Worm (Caenorhabditis elegans): ENCODE data around the gene lys-5.

lys-5 gene

ce11 chrIV:11583906-11584378 is 41.4 kb downstream of the lys-5 start, which contains the start of gene F12F6.1 (continued):
- TF ChIP-seq F44E2.7 (GFP tag; IDR thresholded peaks at IDR 0.05) (no peak), daf-8 (GFP tag; IDR thresholded peaks at IDR 0.05) (no peak), madf-5 (GFP tag; IDR thresholded peaks at IDR 0.05) (no peak), dpl-1 (GFP tag; optimal IDR thresholded peaks at IDR 0.05) (no peak), Y105C5A.15 (GFP tag; IDR thresholded peaks at IDR 0.05) (no peak)

ce11 chrIV:11582450-11583166 is 42.8 kb downstream of the lys-5 start:
- TF ChIP-seq pqm-1 (tag; optimal IDR thresholded peaks at IDR 0.05), result peak; percentile 78
- peak in 1 of 2 experiments; percentile 2 for TF ChIP-seq daf-16 (GFP tag; optimal IDR thresholded peaks at IDR 0.05)
- TF ChIP-seq daf-16 (tag; optimal IDR thresholded peaks at IDR 0.05), result peak; percentile 68
- TF ChIP-seq hlh-11 (tag; optimal IDR thresholded peaks at IDR 0.05), result peak; percentile 9
- TF ChIP-seq F26F4.8 (GFP tag; conservative IDR thresholded peaks at IDR 0.05), result no peak
- peak; percentile 84 for TF ChIP-seq set-16 (GFP tag; IDR thresholded peaks at IDR 0.05)
- peak; percentile 58 for TF ChIP-seq nhr-28 (tag; optimal IDR thresholded peaks at IDR 0.05)
- TF ChIP-seq egl-43 (GFP tag; IDR thresholded peaks at IDR 0.05), result 0 out of 2 replicates have a peak, but pooled peaks have one; percentile 24
- no peak for TF ChIP-seq ceh-20 (GFP tag; IDR thresholded peaks at IDR 0.05)
- TF ChIP-seq aha-1 (tag), result peak; percentile 12
- TF ChIP-seq dve-1 (tag; optimal IDR thresholded peaks at IDR 0.05; ENCODE audit: insufficient read depth), result peak; percentile 41

- TF ChIP-seq F10B5.3 (tag; optimal IDR thresholded peaks at IDR 0.05) (no peak), lin-15B (tag; optimal IDR thresholded peaks at IDR 0.05) (no peak), egl-43 (GFP tag; IDR thresholded peaks at IDR 0.05) (no peak), nhr-76 (tag; optimal IDR thresholded peaks at IDR 0.05) (no peak), zfp-2 (tag; optimal IDR thresholded peaks at IDR 0.05) (no peak), D1046.2 (GFP tag; IDR thresholded peaks at IDR 0.05) (no peak), unc-62 (GFP tag; optimal IDR thresholded peaks at IDR 0.05 in 1 of 2) (no peak), unc-62 (tag; optimal IDR thresholded peaks at IDR 0.05) (no peak), mxl-3 (GFP tag; optimal IDR thresholded peaks at IDR 0.05) (no peak), hlh-11 (tag; optimal IDR thresholded peaks at IDR 0.05) (no peak), snpc-4 (tag; optimal IDR thresholded peaks at IDR 0.05) (no peak), fkh-10 (GFP tag; optimal IDR thresholded peaks at IDR 0.05) (no peak), mes-2 (tag; optimal IDR thresholded peaks at IDR 0.05; ENCODE audit: poor library complexity, severe bottlenecking) (no peak), Y5F2A.4 (GFP tag; optimal IDR thresholded peaks at IDR 0.05) (no peak)
Measured at ce11 chrIV:11578492-11578891, 46.9 kb downstream of the lys-5 start, which contains the start of gene rib-1. Gene rib-1 (plus strand): TSS chrIV:11578792.

- TF ChIP-seq unc-62 (GFP tag; optimal IDR thresholded peaks at IDR 0.05 in 1 of 2) (peak in 1 of 2 experiments; percentile 84), unc-62 (tag; optimal IDR thresholded peaks at IDR 0.05) (no peak), F37D6.2 (tag; optimal IDR thresholded peaks at IDR 0.05) (no peak), aha-1 (tag) (peak; percentile 95)
Measured at ce11 chrIV:11574331-11574730, 51.1 kb downstream of the lys-5 start.
